Fruit fly (Drosophila melanogaster): ENCODE data around the gene CG31974.
A peak's percentile ranks its signal among the peaks of the same experiment; 100 is the strongest.

Gene CG31974

DNA sequence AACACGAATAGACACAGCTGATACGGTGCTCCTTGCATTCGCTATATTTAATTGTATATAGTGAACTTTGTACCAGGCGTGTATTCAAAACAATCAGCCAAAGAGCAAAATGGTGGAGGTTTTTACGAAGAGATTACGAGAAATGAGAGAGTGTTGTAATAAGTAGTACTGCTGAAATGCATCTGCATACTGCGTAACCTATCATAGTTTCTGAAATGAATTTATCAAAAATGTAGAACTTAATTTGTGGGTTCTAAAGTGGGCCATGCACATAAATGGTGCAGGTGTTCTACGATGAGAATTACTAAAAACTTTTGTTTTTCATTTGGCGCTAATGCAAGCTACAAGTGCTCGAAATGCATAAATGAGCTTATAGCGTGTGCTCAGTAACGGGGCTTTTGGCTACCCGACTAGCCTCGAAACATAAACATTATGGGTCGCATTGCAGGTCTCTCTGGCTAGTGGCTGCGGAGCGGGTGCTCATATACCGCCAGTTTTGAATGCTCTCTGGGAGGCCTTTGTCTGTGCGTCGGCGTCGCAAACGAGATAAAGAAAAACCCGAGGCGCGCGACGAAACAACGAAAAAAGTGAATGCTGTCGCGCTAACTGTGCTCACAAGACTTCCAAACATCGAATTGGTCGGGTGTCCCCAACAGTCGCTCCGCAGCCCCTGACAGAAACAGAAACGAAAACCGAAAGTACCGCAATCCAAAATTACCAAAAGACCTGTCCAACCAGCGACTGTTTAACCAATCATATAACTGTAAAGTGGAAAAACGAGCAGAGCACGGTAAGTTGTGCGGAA lies 11.2 kb downstream of the CG31974 start, which contains the start of gene Gs1 (continued):
- peak; percentile 21 for TF ChIP-seq CG1621 (tag; optimal IDR thresholded peaks at IDR 0.05)
- TF ChIP-seq Ets21C (GFP tag; optimal IDR thresholded peaks at IDR 0.05), result no peak
- peak; percentile 5 for TF ChIP-seq spab (GFP tag; optimal IDR thresholded peaks at IDR 0.05)
- no peak for TF ChIP-seq Sox15 (GFP tag; optimal IDR thresholded peaks at IDR 0.05)
- TF ChIP-seq CG16779 (tag; optimal IDR thresholded peaks at IDR 0.05), result peak; percentile 39
- no peak for TF ChIP-seq CG7368 (GFP tag; optimal IDR thresholded peaks at IDR 0.05)
- TF ChIP-seq CG9139 (GFP tag; optimal IDR thresholded peaks at IDR 0.05), result peak; percentile 50
- no peak for TF ChIP-seq CG34406 (GFP tag; optimal IDR thresholded peaks at IDR 0.05)
- peak; percentile 48 for TF ChIP-seq fkh (GFP tag; optimal IDR thresholded peaks at IDR 0.05)
- TF ChIP-seq CG6163 (GFP tag; IDR thresholded peaks at IDR 0.05), result peak; percentile 69; the same call in 2 of the 3 replicates
- TF ChIP-seq CG8319 (GFP tag; optimal IDR thresholded peaks at IDR 0.05), result no peak
- no peak for TF ChIP-seq CG8632 (GFP tag; optimal IDR thresholded peaks at IDR 0.05)
- TF ChIP-seq dsx (GFP tag; optimal IDR thresholded peaks at IDR 0.05; ENCODE audit: poor library complexity, severe bottlenecking), result no peak
- peak; percentile 70; the same call in 1 of the 3 replicates for TF ChIP-seq eg (GFP tag; IDR thresholded peaks at IDR 0.05)
- no peak for TF ChIP-seq CG10631 (GFP tag; optimal IDR thresholded peaks at IDR 0.05)
- no peak for TF ChIP-seq CG31627 (GFP tag; optimal IDR thresholded peaks at IDR 0.05)
- TF ChIP-seq Hr38 (GFP tag; optimal IDR thresholded peaks at IDR 0.05), result no peak
- peak; percentile 15 for TF ChIP-seq Lpt (GFP tag; optimal IDR thresholded peaks at IDR 0.05)
- peak; percentile 100 for TF ChIP-seq CG6808 (GFP tag; optimal IDR thresholded peaks at IDR 0.05)
- TF ChIP-seq achi (GFP tag; optimal IDR thresholded peaks at IDR 0.05), result no peak
- TF ChIP-seq OdsH (GFP tag; optimal IDR thresholded peaks at IDR 0.05), result peak; percentile 5
- no peak for TF ChIP-seq CG3032 (tag; optimal IDR thresholded peaks at IDR 0.05)
- TF ChIP-seq CG10669 (GFP tag; optimal IDR thresholded peaks at IDR 0.05), result no peak
- TF ChIP-seq Eip93F (GFP tag; optimal IDR thresholded peaks at IDR 0.05), result no peak
- TF ChIP-seq Eip78C (GFP tag), result peak; percentile 87
- TF ChIP-seq Smox (GFP tag; optimal IDR thresholded peaks at IDR 0.05), result no peak
- no peak for TF ChIP-seq CG11294 (GFP tag; IDR thresholded peaks at IDR 0.05)
- TF ChIP-seq pdm3 (GFP tag; optimal IDR thresholded peaks at IDR 0.05), result no peak
- TF ChIP-seq Ets96B (tag; optimal IDR thresholded peaks at IDR 0.05), result peak; percentile 27

DNA sequence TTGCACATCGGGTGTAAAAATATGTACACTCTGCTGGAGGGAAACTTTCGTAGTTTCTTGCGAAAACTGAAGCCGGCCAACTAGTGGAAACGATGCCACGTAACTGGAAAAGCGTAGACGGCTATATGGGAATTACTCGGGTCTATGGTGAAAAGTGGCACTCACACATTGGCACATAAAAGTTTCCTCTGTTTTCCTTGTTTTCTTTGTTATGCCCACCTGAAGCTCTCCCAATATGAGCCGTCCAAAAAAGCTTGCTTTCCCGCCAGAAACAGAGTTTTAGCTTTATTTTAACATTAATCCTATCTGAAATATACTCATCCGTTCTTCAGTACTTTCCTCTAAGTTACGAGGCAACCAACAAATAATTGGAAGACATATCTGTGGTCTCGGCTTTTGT lies 12.2 kb downstream of the CG31974 start, which contains the start of gene CG3164:
Gene CG3164, minus strand, starts transcription at position 101 of the 400 bp plus-strand sequence.
- TF ChIP-seq eg (GFP tag; IDR thresholded peaks at IDR 0.05) (0 out of 3 replicates have a peak, but pooled peaks have one; percentile 13), CG6808 (GFP tag; optimal IDR thresholded peaks at IDR 0.05) (no peak), CG8119 (GFP tag; IDR thresholded peaks at IDR 0.05) (0 out of 3 replicates have a peak, but pooled peaks have one; percentile 22)

dm6 chr2L:128977-129941 lies 13.6 kb downstream of the CG31974 start:
- TF ChIP-seq dsx (GFP tag; optimal IDR thresholded peaks at IDR 0.05; ENCODE audit: poor library complexity, severe bottlenecking) (peak; percentile 74), fd59A (GFP tag; optimal IDR thresholded peaks at IDR 0.05) (no peak), CG9139 (GFP tag; optimal IDR thresholded peaks at IDR 0.05) (peak; percentile 63), CG11762 (GFP tag; optimal IDR thresholded peaks at IDR 0.05; ENCODE audit: insufficient read depth) (no peak), CG8119 (GFP tag; IDR thresholded peaks at IDR 0.05) (peak; percentile 66), CG10669 (GFP tag; optimal IDR thresholded peaks at IDR 0.05) (no peak), CG3919 (GFP tag; optimal IDR thresholded peaks at IDR 0.05) (peak; percentile 47), CG6808 (GFP tag; optimal IDR thresholded peaks at IDR 0.05) (peak; percentile 57), CG31627 (GFP tag; optimal IDR thresholded peaks at IDR 0.05) (no peak), CG16779 (tag; optimal IDR thresholded peaks at IDR 0.05) (peak; percentile 80), Ets21C (GFP tag; optimal IDR thresholded peaks at IDR 0.05) (no peak), cyc (GFP tag; optimal IDR thresholded peaks at IDR 0.05) (peak; percentile 11), Ets96B (tag; optimal IDR thresholded peaks at IDR 0.05) (peak; percentile 18), CG7368 (GFP tag; optimal IDR thresholded peaks at IDR 0.05) (no peak), Lpt (GFP tag; optimal IDR thresholded peaks at IDR 0.05) (peak; percentile 21), Sox14 (GFP tag; optimal IDR thresholded peaks at IDR 0.05) (peak; percentile 96), CG3032 (tag; optimal IDR thresholded peaks at IDR 0.05) (no peak), Eip75B (GFP tag; optimal IDR thresholded peaks at IDR 0.05) (peak; percentile 37), CG32006 (GFP tag; optimal IDR thresholded peaks at IDR 0.05) (no peak), salr (GFP tag; optimal IDR thresholded peaks at IDR 0.05) (peak in 1 of 2 experiments; percentile 10), lz (GFP tag; optimal IDR thresholded peaks at IDR 0.05) (peak; percentile 25), CG34406 (GFP tag; optimal IDR thresholded peaks at IDR 0.05) (no peak), Eip93F (GFP tag; optimal IDR thresholded peaks at IDR 0.05) (peak; percentile 83), Met (GFP tag; optimal IDR thresholded peaks at IDR 0.05) (peak; percentile 47), esn (GFP tag; optimal IDR thresholded peaks at IDR 0.05) (peak; percentile 45), CG15336 (GFP tag; IDR thresholded peaks at IDR 0.05) (peak; percentile 47; the same call in 1 of the 2 replicates)
